Worm (Caenorhabditis elegans): ENCODE measurements around the gene R07E5.17.

R07E5.17 gene

ce11 chrIII:4370585-4370984, 33.7 kb downstream of the R07E5.17 start, which contains the start of gene ckb-3:
TSS of gene ckb-3 (plus strand) at chrIII:4370885.
- TF ChIP-seq unc-62 (GFP tag; optimal IDR thresholded peaks at IDR 0.05) (no peak), lin-13 (tag; optimal IDR thresholded peaks at IDR 0.05) (no peak), nhr-12 (tag; optimal IDR thresholded peaks at IDR 0.05) (no peak), hlh-1 (tag; optimal IDR thresholded peaks at IDR 0.05) (no peak), nhr-237 (tag; optimal IDR thresholded peaks at IDR 0.05) (no peak)

DNA sequence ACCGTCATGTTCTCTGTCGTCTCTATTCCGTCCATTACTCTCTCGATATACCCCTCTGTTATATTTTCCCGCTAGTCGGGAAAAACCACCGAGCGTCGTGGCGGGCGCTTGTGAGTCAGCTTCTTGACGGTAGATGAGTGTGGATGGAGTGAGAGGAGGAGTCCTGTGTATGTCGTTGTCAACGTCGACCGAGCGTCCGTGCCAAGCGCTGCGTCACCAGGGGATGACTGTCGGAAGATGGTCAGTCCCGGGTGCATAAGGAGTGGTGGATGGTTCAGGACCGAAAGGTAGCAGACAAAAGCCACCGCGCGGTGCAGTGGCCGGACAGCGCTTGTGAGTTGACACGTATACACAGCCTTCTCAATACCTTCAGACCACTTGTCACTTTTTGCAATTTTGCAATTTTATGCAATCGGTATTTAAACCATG, 34.8 kb downstream of the R07E5.17 start:
- TF ChIP-seq unc-120 (tag; optimal IDR thresholded peaks at IDR 0.05; ENCODE audit: poor library complexity, severe bottlenecking), result peak; percentile 73
- TF ChIP-seq ceh-43 (GFP tag; optimal IDR thresholded peaks at IDR 0.05), result peak; percentile 53
- peak; percentile 80 for TF ChIP-seq sptf-1 (tag; optimal IDR thresholded peaks at IDR 0.05)
- TF ChIP-seq sem-2 (GFP tag; optimal IDR thresholded peaks at IDR 0.05), result peak; percentile 50
- peak; percentile 68 for TF ChIP-seq drap-1 (GFP tag; optimal IDR thresholded peaks at IDR 0.05)
- peak; percentile 36 for TF ChIP-seq flh-1 (GFP tag; optimal IDR thresholded peaks at IDR 0.05)
- TF ChIP-seq ham-2 (GFP tag; optimal IDR thresholded peaks at IDR 0.05), result peak; percentile 79
- peak; percentile 7 for TF ChIP-seq lsy-2 (tag; optimal IDR thresholded peaks at IDR 0.05)
- peak; percentile 78 for TF ChIP-seq ceh-83 (GFP tag; optimal IDR thresholded peaks at IDR 0.05)
- peak; percentile 88 for TF ChIP-seq mls-2 (tag; optimal IDR thresholded peaks at IDR 0.05)
- TF ChIP-seq M03D4.4 (tag; optimal IDR thresholded peaks at IDR 0.05), result peak; percentile 68
- TF ChIP-seq cnd-1 (tag; optimal IDR thresholded peaks at IDR 0.05), result peak; percentile 73
- peak; percentile 43 for TF ChIP-seq bed-3 (GFP tag; optimal IDR thresholded peaks at IDR 0.05)
- TF ChIP-seq lin-32 (GFP tag; optimal IDR thresholded peaks at IDR 0.05), result peak; percentile 32

DNA sequence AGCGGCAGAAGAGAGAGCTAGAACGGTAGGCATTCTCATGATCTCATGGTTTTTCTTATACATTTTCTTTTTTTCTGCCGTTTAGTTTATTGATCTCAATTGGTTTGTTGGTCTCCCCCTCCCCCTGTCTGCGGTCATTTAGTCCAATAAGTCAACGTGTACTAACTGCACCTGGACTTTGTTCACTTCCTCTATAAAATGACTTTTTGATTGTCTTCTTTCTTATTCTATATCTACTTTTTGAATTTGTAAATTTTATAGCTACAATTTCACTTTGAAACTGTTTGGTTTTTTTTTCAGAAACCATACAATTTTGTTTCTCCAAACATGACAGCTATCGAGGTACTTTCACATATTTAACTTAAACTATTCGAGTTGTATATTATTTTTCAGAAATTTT, 36.6 kb downstream of the R07E5.17 start, which contains the start of gene ckb-2:
TSS of gene ckb-2 (plus strand) at position 301 of the 400 bp plus-strand sequence.
- TF ChIP-seq ceh-39 (tag; optimal IDR thresholded peaks at IDR 0.05) (no peak), ham-2 (GFP tag; optimal IDR thresholded peaks at IDR 0.05) (no peak), nhr-2 (tag; optimal IDR thresholded peaks at IDR 0.05) (no peak), pha-4 (tag; optimal IDR thresholded peaks at IDR 0.05) (no peak), nhr-237 (tag; optimal IDR thresholded peaks at IDR 0.05) (no peak), snpc-4 (tag; optimal IDR thresholded peaks at IDR 0.05) (no peak), mls-2 (tag; optimal IDR thresholded peaks at IDR 0.05) (no peak), zip-8 (tag; optimal IDR thresholded peaks at IDR 0.05) (no peak), mab-5 (tag; optimal IDR thresholded peaks at IDR 0.05) (no peak), lin-32 (GFP tag; optimal IDR thresholded peaks at IDR 0.05) (no peak), elt-1 (tag; optimal IDR thresholded peaks at IDR 0.05; ENCODE audit: borderline replicate concordance, insufficient read depth) (no peak), sem-2 (GFP tag; optimal IDR thresholded peaks at IDR 0.05) (no peak), nhr-76 (tag; optimal IDR thresholded peaks at IDR 0.05) (no peak), nhr-12 (tag; optimal IDR thresholded peaks at IDR 0.05) (no peak), unc-62 (GFP tag; optimal IDR thresholded peaks at IDR 0.05) (no peak), ces-1 (GFP tag; optimal IDR thresholded peaks at IDR 0.05) (no peak)

ce11 chrIII:4364974-4365373, 39.3 kb downstream of the R07E5.17 start, which contains the start of gene ckb-1:
TSS of gene ckb-1 (plus strand) at chrIII:4365274.
- TF ChIP-seq lsy-2 (tag; optimal IDR thresholded peaks at IDR 0.05) (no peak), unc-39 (tag; optimal IDR thresholded peaks at IDR 0.05) (no peak), pha-4 (tag; optimal IDR thresholded peaks at IDR 0.05) (no peak), nhr-76 (tag; optimal IDR thresholded peaks at IDR 0.05) (no peak), ces-1 (GFP tag; optimal IDR thresholded peaks at IDR 0.05) (no peak), blmp-1 (tag; optimal IDR thresholded peaks at IDR 0.05) (no peak), drap-1 (GFP tag; optimal IDR thresholded peaks at IDR 0.05) (no peak), ceh-83 (GFP tag; optimal IDR thresholded peaks at IDR 0.05) (no peak), mep-1 (tag; optimal IDR thresholded peaks at IDR 0.05) (no peak), mab-5 (tag; optimal IDR thresholded peaks at IDR 0.05) (no peak), ceh-39 (tag; optimal IDR thresholded peaks at IDR 0.05) (no peak), snpc-4 (tag; optimal IDR thresholded peaks at IDR 0.05) (no peak), elt-1 (tag; optimal IDR thresholded peaks at IDR 0.05; ENCODE audit: borderline replicate concordance, insufficient read depth) (no peak)

DNA sequence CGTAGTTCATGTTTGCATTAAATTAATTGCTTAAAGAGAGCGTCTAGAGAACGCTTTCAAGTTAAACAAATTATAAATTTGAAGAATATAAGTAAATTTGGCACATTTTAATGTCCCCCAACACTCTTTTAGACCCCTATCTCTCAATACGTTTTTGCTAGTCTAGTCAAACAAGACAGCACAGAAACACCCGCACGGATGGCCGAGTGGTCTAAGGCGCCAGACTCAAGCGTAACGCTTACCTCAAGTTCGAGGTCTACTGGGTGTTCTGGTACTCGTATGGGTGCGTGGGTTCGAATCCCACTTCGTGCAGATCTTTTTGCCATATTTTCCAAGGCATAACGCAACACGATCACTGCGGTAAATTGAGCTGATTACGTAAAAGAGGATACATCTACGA, 41.9 kb downstream of the R07E5.17 start:
- no peak for TF ChIP-seq M03D4.4 (tag; optimal IDR thresholded peaks at IDR 0.05)
- TF ChIP-seq unc-39 (tag; optimal IDR thresholded peaks at IDR 0.05), result no peak
- TF ChIP-seq ham-2 (GFP tag; optimal IDR thresholded peaks at IDR 0.05), result peak; percentile 26

Data from whole organism, mixed stage, embryonic.